Worm (Caenorhabditis elegans): Measurements from ENCODE around the gene sri-62.
A peak's percentile ranks its signal among the peaks of the same experiment; 100 is the strongest.

Gene sri-62

DNA sequence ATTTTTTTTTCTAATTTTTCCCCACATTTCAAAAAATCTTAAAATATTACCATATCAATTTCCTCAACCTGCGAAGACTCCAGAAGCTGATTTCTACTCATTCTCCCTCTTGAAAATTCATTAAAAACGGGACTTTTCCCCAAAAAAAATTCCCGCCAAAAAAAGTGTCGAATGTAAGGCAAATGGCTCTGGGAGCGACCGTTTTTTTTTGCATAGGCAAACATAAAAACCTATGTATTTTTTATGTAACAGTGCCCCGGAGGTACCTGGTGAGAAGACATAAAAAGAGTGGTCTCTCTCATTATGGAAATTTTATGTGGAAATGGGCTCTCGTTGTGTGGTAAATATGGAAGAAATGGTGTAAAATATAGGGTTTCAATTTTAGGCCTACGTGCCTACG, 14.1 kb downstream of the sri-62 start, which contains the start of gene ceh-87:
TSS of gene ceh-87 (minus strand) at position 101 of the 400 bp plus-strand sequence.
- TF ChIP-seq sox-4 (tag; optimal IDR thresholded peaks at IDR 0.05) = no peak
- TF ChIP-seq ces-1 (GFP tag; optimal IDR thresholded peaks at IDR 0.05) = no peak
- TF ChIP-seq Y116A8C.19 (tag; optimal IDR thresholded peaks at IDR 0.05; ENCODE audit: borderline replicate concordance) = no peak
- TF ChIP-seq hlh-4 (tag; optimal IDR thresholded peaks at IDR 0.05) = no peak
- TF ChIP-seq unc-86 (tag; optimal IDR thresholded peaks at IDR 0.05) = no peak
- no peak for TF ChIP-seq egl-27 (tag; optimal IDR thresholded peaks at IDR 0.05)
- TF ChIP-seq nhr-76 (tag; optimal IDR thresholded peaks at IDR 0.05) = no peak
- no peak for TF ChIP-seq ztf-11 (tag; optimal IDR thresholded peaks at IDR 0.05)
- TF ChIP-seq snpc-4 (tag; optimal IDR thresholded peaks at IDR 0.05) = no peak
- no peak for TF ChIP-seq nhr-77 (tag; optimal IDR thresholded peaks at IDR 0.05)
- no peak for TF ChIP-seq swsn-7 (tag; optimal IDR thresholded peaks at IDR 0.05)
- no peak for TF ChIP-seq ets-5 (GFP tag; IDR thresholded peaks at IDR 0.05)
- TF ChIP-seq tbx-2 (tag; optimal IDR thresholded peaks at IDR 0.05) = no peak
- TF ChIP-seq skn-1 (tag; optimal IDR thresholded peaks at IDR 0.05) = no peak
- no peak for TF ChIP-seq nhr-11 (tag; optimal IDR thresholded peaks at IDR 0.05)

- TF ChIP-seq nhr-90 (tag; optimal IDR thresholded peaks at IDR 0.05; ENCODE audit: poor library complexity) (no peak), egl-13 (tag; optimal IDR thresholded peaks at IDR 0.05) (no peak), pqm-1 (tag; optimal IDR thresholded peaks at IDR 0.05) (no peak), C16A3.4 (tag; optimal IDR thresholded peaks at IDR 0.05) (no peak), ceh-90 (tag; optimal IDR thresholded peaks at IDR 0.05) (no peak), zag-1 (tag; optimal IDR thresholded peaks at IDR 0.05) (no peak), mep-1 (tag; optimal IDR thresholded peaks at IDR 0.05) (no peak), ceh-63 (GFP tag; optimal IDR thresholded peaks at IDR 0.05) (no peak), efl-1 (optimal IDR thresholded peaks at IDR 0.05) (no peak), efl-1 (GFP tag; optimal IDR thresholded peaks at IDR 0.05 in 1 of 2) (no peak), pax-3 (tag; optimal IDR thresholded peaks at IDR 0.05) (no peak), ama-1 (optimal IDR thresholded peaks at IDR 0.05) (no peak)
Observed at ce11 chrII:2681118-2681517, 17.2 kb downstream of the sri-62 start, which contains the start of gene F34D6.1. Gene F34D6.1, minus strand, starts transcription at chrII:2681218.

DNA sequence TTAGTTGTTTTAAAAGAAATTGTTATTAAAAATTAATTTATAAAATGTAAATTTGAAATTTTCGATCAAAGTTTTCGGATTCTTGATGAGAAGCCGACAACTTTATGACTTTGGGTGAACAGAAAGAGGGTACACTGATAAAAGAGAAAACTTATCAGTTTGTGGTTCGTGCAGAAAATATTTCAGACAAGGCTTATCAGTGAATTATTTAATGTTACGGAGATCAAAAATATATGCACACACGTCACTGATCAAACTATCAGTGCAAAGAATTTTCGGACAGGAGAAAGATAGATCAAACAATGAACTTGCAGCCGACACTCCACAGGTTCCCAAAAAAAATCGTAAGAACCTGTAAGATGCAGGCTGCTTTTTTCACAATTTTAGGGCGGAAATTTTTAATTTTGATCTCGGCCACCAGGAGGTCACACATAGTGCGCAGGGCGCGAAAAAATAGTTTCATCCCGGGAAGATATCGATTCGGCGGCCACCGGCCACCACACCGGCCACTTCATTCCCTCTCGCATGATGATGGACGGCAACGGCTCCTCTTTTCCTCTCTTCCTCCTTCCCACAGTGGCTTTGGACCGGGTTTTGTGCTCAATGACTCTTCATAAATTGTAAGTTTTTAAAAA, 20.6 kb downstream of the sri-62 start, which contains the start of gene F22E5.17:
TSS of gene F22E5.17 (plus strand) at position 508 of the 635 bp plus-strand sequence.
- TF ChIP-seq ets-5 (GFP tag; IDR thresholded peaks at IDR 0.05) (no peak), vab-15 (tag; optimal IDR thresholded peaks at IDR 0.05) (no peak), ceh-63 (GFP tag; optimal IDR thresholded peaks at IDR 0.05) (no peak), nhr-71 (tag; optimal IDR thresholded peaks at IDR 0.05) (no peak), blmp-1 (tag; optimal IDR thresholded peaks at IDR 0.05) (no peak), ceh-90 (tag; optimal IDR thresholded peaks at IDR 0.05) (no peak), unc-86 (tag; optimal IDR thresholded peaks at IDR 0.05) (no peak), nhr-84 (tag; optimal IDR thresholded peaks at IDR 0.05) (no peak), hlh-4 (tag; optimal IDR thresholded peaks at IDR 0.05) (no peak), elt-2 (tag; optimal IDR thresholded peaks at IDR 0.05) (peak; percentile 93), sup-37 (GFP tag; optimal IDR thresholded peaks at IDR 0.05) (no peak), pqm-1 (tag; optimal IDR thresholded peaks at IDR 0.05) (peak; percentile 69), mep-1 (tag; optimal IDR thresholded peaks at IDR 0.05) (no peak), nhr-90 (tag; optimal IDR thresholded peaks at IDR 0.05; ENCODE audit: poor library complexity) (no peak), nhr-85 (tag) (no peak), skn-1 (tag; optimal IDR thresholded peaks at IDR 0.05) (no peak), pax-3 (tag; optimal IDR thresholded peaks at IDR 0.05) (no peak), unc-30 (tag; optimal IDR thresholded peaks at IDR 0.05) (no peak), fkh-4 (tag; optimal IDR thresholded peaks at IDR 0.05; ENCODE audit: borderline replicate concordance) (no peak), dpl-1 (GFP tag; optimal IDR thresholded peaks at IDR 0.05) (no peak), lin-35 (GFP tag; optimal IDR thresholded peaks at IDR 0.05) (peak in 1 of 2 experiments; percentile 10), xbp-1 (tag; optimal IDR thresholded peaks at IDR 0.05) (no peak), nhr-77 (tag; optimal IDR thresholded peaks at IDR 0.05) (no peak), hpl-2 (GFP tag; optimal IDR thresholded peaks at IDR 0.05) (no peak), nhr-12 (tag; optimal IDR thresholded peaks at IDR 0.05) (no peak), mdl-1 (tag; optimal IDR thresholded peaks at IDR 0.05) (no peak), elt-3 (tag; optimal IDR thresholded peaks at IDR 0.05) (no peak), tlp-1 (tag; optimal IDR thresholded peaks at IDR 0.05) (peak; percentile 76), nhr-47 (tag; optimal IDR thresholded peaks at IDR 0.05) (no peak), nhr-237 (tag; optimal IDR thresholded peaks at IDR 0.05) (no peak), efl-1 (optimal IDR thresholded peaks at IDR 0.05) (no peak), efl-1 (GFP tag; optimal IDR thresholded peaks at IDR 0.05 in 1 of 2) (no peak), nhr-11 (tag; optimal IDR thresholded peaks at IDR 0.05) (no peak)

Data from whole organism, L1 larva.